Worm (Caenorhabditis elegans) whole organism, young adult: ENCODE measurements around the gene F28C6.5.

ENCODE experiments used
- B0336.3 ChIP-seq: fragments of 200-800 bp; sonication (Bioruptor generic); IDR thresholded peaks from 2 replicates; pipeline ENCODE4 v1.3.6; 2022; ENCODE audit warnings: missing genetic modification characterization, missing compliant biosample characterization
- F10E7.11 ChIP-seq: sonication (generic microtip); optimal IDR thresholded peaks from 2 replicates; lab custom pipeline; 2017; ENCODE audit warnings: mild to moderate bottlenecking, missing genetic modification characterization, moderate library complexity, missing compliant biosample characterization
- F22D6.2 ChIP-seq: sonication (generic microtip); optimal IDR thresholded peaks from 2 replicates; lab custom pipeline; 2016; ENCODE audit warnings: mild to moderate bottlenecking, missing genetic modification characterization, missing compliant biosample characterization
- F23B12.7 ChIP-seq: sonication (generic microtip); optimal IDR thresholded peaks from 2 replicates; lab custom pipeline; 2017; ENCODE audit warnings: missing genetic modification characterization, mild to moderate bottlenecking, missing compliant biosample characterization, antibody characterized with exemption, moderate library complexity; ENCODE audit not compliant: insufficient read depth
- F37B4.10 ChIP-seq: fragments of 200-800 bp; sonication (Bioruptor generic); IDR thresholded peaks from 2 replicates; pipeline ENCODE4 v1.3.6; 2022; ENCODE audit warnings: missing genetic modification characterization, missing compliant biosample characterization
- F49E8.2 ChIP-seq: sonication (generic microtip); optimal IDR thresholded peaks from 3 replicates; lab custom pipeline; 2017; ENCODE audit warnings: missing genetic modification characterization, mild to moderate bottlenecking, missing compliant biosample characterization, antibody characterized with exemption, moderate library complexity; ENCODE audit not compliant: insufficient read depth
- F55B11.4 ChIP-seq: sonication (generic microtip); optimal IDR thresholded peaks from 2 replicates; lab custom pipeline; 2016; ENCODE audit warnings: missing compliant biosample characterization, missing genetic modification characterization, borderline replicate concordance; ENCODE audit not compliant: insufficient read depth
- T26A5.8 ChIP-seq: sonication (generic microtip); optimal IDR thresholded peaks from 2 replicates; lab custom pipeline; 2016; ENCODE audit warnings: missing genetic modification characterization, missing compliant biosample characterization
- Y53F4B.3 ChIP-seq: fragments of 200-800 bp; sonication (Bioruptor generic); IDR thresholded peaks from 2 replicates; pipeline ENCODE4 v1.3.6; 2022; ENCODE audit warnings: missing genetic modification reagents, missing genetic modification characterization, missing compliant biosample characterization
- Y53G8AR.9 ChIP-seq: fragments of 200-800 bp; sonication (Bioruptor generic); conservative IDR thresholded peaks from 2 replicates; pipeline ENCODE4 v1.3.6; 2022; ENCODE audit warnings: missing genetic modification reagents, missing genetic modification characterization, missing compliant biosample characterization
- ama-1 ChIP-seq, 3 experiments: fragments of 150-350 bp in 1 of 3; sonication (generic microtip) in 2 of 3; optimal IDR thresholded peaks; 2 replicates each; lab custom pipeline; 2014 to 2018; ENCODE audit warnings: missing biosample characterization in 2 of 3, missing genetic modification characterization in 2 of 3, missing genetic modification reagents in 2 of 3
- attf-5 ChIP-seq: fragments of 200-800 bp; sonication (Bioruptor generic); optimal IDR thresholded peaks from 2 replicates; lab custom pipeline; 2018; ENCODE audit warnings: mild to moderate bottlenecking, missing genetic modification characterization, missing compliant biosample characterization
- attf-6 ChIP-seq: fragments of 200-800 bp; sonication (Bioruptor generic); IDR thresholded peaks from 2 replicates; pipeline ENCODE4 v1.3.6; 2022; ENCODE audit warnings: missing genetic modification reagents, missing genetic modification characterization, missing compliant biosample characterization
- bed-2 ChIP-seq: fragments of 200-800 bp; sonication (Bioruptor generic); IDR thresholded peaks from 2 replicates; pipeline ENCODE4 v1.3.6; 2022; ENCODE audit warnings: missing genetic modification reagents, missing genetic modification characterization, missing compliant biosample characterization
- cebp-1 ChIP-seq, 2 experiments: fragments of 200-800 bp in 1 of 2; sonication (Bioruptor generic) in 1 of 2; sonication (generic microtip) in 1 of 2; IDR thresholded peaks in 1 of 2; optimal IDR thresholded peaks in 1 of 2; 2 replicates each; pipeline versions ENCODE4 v1.3.6 to Lab custom; 2017 to 2022; ENCODE audit warnings: missing compliant biosample characterization in 2 of 2, missing genetic modification characterization in 2 of 2, mild to moderate bottlenecking in 1 of 2, missing genetic modification reagents in 1 of 2, moderate library complexity in 1 of 2
- cebp-2 ChIP-seq: fragments of 200-800 bp; sonication (Bioruptor generic); IDR thresholded peaks from 2 replicates; pipeline ENCODE4 v1.3.6; 2022; ENCODE audit warnings: missing genetic modification characterization, missing compliant biosample characterization
- ceh-100 ChIP-seq: fragments of 200-800 bp; sonication (Bioruptor generic); IDR thresholded peaks from 2 replicates; pipeline ENCODE4 v1.3.6; 2022; ENCODE audit warnings: missing genetic modification reagents, missing genetic modification characterization, missing compliant biosample characterization
- ceh-40 ChIP-seq: fragments of 200-800 bp; sonication (Bioruptor generic); IDR thresholded peaks from 2 replicates; pipeline ENCODE4 v1.3.6; 2022; ENCODE audit warnings: missing genetic modification characterization, missing compliant biosample characterization
- efl-1 ChIP-seq: fragments of 150-350 bp; optimal IDR thresholded peaks from 2 replicates; lab custom pipeline; 2014; ENCODE audit warnings: missing biosample characterization, missing genetic modification reagents, missing genetic modification characterization
- egl-18 ChIP-seq: fragments of 200-800 bp; sonication (Bioruptor generic); IDR thresholded peaks from 2 replicates; pipeline ENCODE4 v1.3.6; 2022; ENCODE audit warnings: missing genetic modification reagents, missing genetic modification characterization, missing compliant biosample characterization
- ekl-4 ChIP-seq: fragments of 200-800 bp; sonication (Bioruptor generic); IDR thresholded peaks from 2 replicates; pipeline ENCODE4 v1.3.6; 2022; ENCODE audit warnings: missing genetic modification reagents, missing genetic modification characterization, missing compliant biosample characterization
- hlh-26 ChIP-seq: fragments of 200-800 bp; sonication (Bioruptor generic); conservative IDR thresholded peaks from 2 replicates; pipeline ENCODE4 v1.3.6; 2022; ENCODE audit warnings: missing genetic modification reagents, missing genetic modification characterization, missing compliant biosample characterization
- hrde-1 ChIP-seq: sonication (generic microtip); optimal IDR thresholded peaks from 2 replicates; lab custom pipeline; 2016; ENCODE audit warnings: missing genetic modification characterization, mild to moderate bottlenecking, missing compliant biosample characterization, moderate library complexity, missing genotype, missing genetic modification reagents, borderline replicate concordance
- hsf-1 ChIP-seq: fragments of 200-800 bp; sonication (Bioruptor generic); IDR thresholded peaks from 2 replicates; pipeline ENCODE4 v1.3.6; 2022; ENCODE audit warnings: missing genetic modification reagents, missing genetic modification characterization, missing compliant biosample characterization
- lin-26 ChIP-seq: fragments of 200-800 bp; sonication (Bioruptor generic); IDR thresholded peaks from 2 replicates; pipeline ENCODE4 v1.3.6; 2022; ENCODE audit warnings: missing genetic modification reagents, missing genetic modification characterization, missing compliant biosample characterization
- lin-54 ChIP-seq: fragments of 200-800 bp; sonication (Bioruptor generic); optimal IDR thresholded peaks from 2 replicates; lab custom pipeline; 2018; ENCODE audit warnings: mild to moderate bottlenecking, missing genetic modification characterization, missing compliant biosample characterization
- lsl-1 ChIP-seq: fragments of 200-800 bp; sonication (Bioruptor generic); optimal IDR thresholded peaks from 2 replicates; lab custom pipeline; 2018; ENCODE audit warnings: mild to moderate bottlenecking, missing genetic modification characterization, moderate library complexity, missing compliant biosample characterization
- madf-10 ChIP-seq: sonication (generic microtip); optimal IDR thresholded peaks from 2 replicates; lab custom pipeline; 2016; ENCODE audit warnings: mild to moderate bottlenecking, missing genetic modification characterization, missing compliant biosample characterization
- madf-3 ChIP-seq: fragments of 200-800 bp; sonication (Bioruptor generic); IDR thresholded peaks from 2 replicates; pipeline ENCODE4 v1.3.6; 2022; ENCODE audit warnings: missing genetic modification reagents, missing genetic modification characterization, missing compliant biosample characterization
- madf-6 ChIP-seq: fragments of 200-800 bp; sonication (Bioruptor generic); IDR thresholded peaks from 2 replicates; pipeline ENCODE4 v1.3.6; 2022; ENCODE audit warnings: missing genetic modification reagents, missing genetic modification characterization, missing compliant biosample characterization
- madf-8 ChIP-seq: fragments of 200-800 bp; sonication (Bioruptor generic); conservative IDR thresholded peaks from 2 replicates; pipeline ENCODE4 v1.3.6; 2022; ENCODE audit warnings: missing genetic modification reagents, missing genetic modification characterization, missing compliant biosample characterization
- mcd-1 ChIP-seq: fragments of 200-800 bp; sonication (Bioruptor generic); IDR thresholded peaks from 2 replicates; pipeline ENCODE4 v1.3.6; 2022; ENCODE audit warnings: missing genetic modification reagents, missing genetic modification characterization, missing compliant biosample characterization
- nhr-27 ChIP-seq: fragments of 200-800 bp; sonication (Bioruptor generic); optimal IDR thresholded peaks from 2 replicates; lab custom pipeline; 2018; ENCODE audit warnings: mild to moderate bottlenecking, missing genetic modification characterization, moderate library complexity, missing compliant biosample characterization
- pbrm-1 ChIP-seq: fragments of 200-800 bp; sonication (Bioruptor generic); IDR thresholded peaks from 2 replicates; pipeline ENCODE4 v1.3.6; 2022; ENCODE audit warnings: missing genetic modification reagents, missing genetic modification characterization, missing compliant biosample characterization
- repo-1 ChIP-seq: sonication (generic microtip); optimal IDR thresholded peaks from 2 replicates; lab custom pipeline; 2017; ENCODE audit warnings: mild to moderate bottlenecking, missing genetic modification characterization, missing compliant biosample characterization
- rpc-1 ChIP-seq, 2 experiments: fragments of 150-350 bp in 1 of 2; sonication (generic microtip) in 1 of 2; optimal IDR thresholded peaks; 2 replicates each; lab custom pipeline; 2014 to 2018; ENCODE audit warnings: missing biosample characterization in 1 of 2, missing genetic modification characterization in 1 of 2, missing genetic modification reagents in 1 of 2, missing genotype in 1 of 2
- snpc-1.3 ChIP-seq: sonication (generic microtip); optimal IDR thresholded peaks from 2 replicates; lab custom pipeline; 2017; ENCODE audit warnings: missing genetic modification characterization, mild to moderate bottlenecking, missing compliant biosample characterization, antibody characterized with exemption, moderate library complexity, missing genotype, missing genetic modification reagents; ENCODE audit not compliant: insufficient read depth
- tbp1 ChIP-seq: fragments of 200-800 bp; sonication (Bioruptor generic); optimal IDR thresholded peaks from 2 replicates; lab custom pipeline; 2018; ENCODE audit warnings: mild to moderate bottlenecking, missing genetic modification characterization, missing compliant biosample characterization
- unc-130 ChIP-seq: sonication (generic microtip); optimal IDR thresholded peaks from 2 replicates; lab custom pipeline; 2016; ENCODE audit warnings: missing genetic modification reagents, missing genetic modification characterization, missing compliant biosample characterization
- xnd-1 ChIP-seq: sonication (generic microtip); optimal IDR thresholded peaks from 2 replicates; lab custom pipeline; 2016; ENCODE audit warnings: missing genotype, missing genetic modification reagents, missing genetic modification characterization, missing compliant biosample characterization
- ztf-25 ChIP-seq: fragments of 200-800 bp; sonication (Bioruptor generic); IDR thresholded peaks from 2 replicates; pipeline ENCODE4 v1.3.6; 2022; ENCODE audit warnings: missing genetic modification reagents, missing genetic modification characterization, missing compliant biosample characterization
- ztf-26 ChIP-seq: sonication (generic microtip); optimal IDR thresholded peaks from 2 replicates; lab custom pipeline; 2017; ENCODE audit warnings: missing genetic modification characterization, missing compliant biosample characterization
- ztf-6 ChIP-seq: fragments of 200-800 bp; sonication (Bioruptor generic); IDR thresholded peaks from 2 replicates; pipeline ENCODE4 v1.3.6; 2022; ENCODE audit warnings: missing genetic modification reagents, missing genetic modification characterization, missing compliant biosample characterization

Gene F28C6.5

DNA sequence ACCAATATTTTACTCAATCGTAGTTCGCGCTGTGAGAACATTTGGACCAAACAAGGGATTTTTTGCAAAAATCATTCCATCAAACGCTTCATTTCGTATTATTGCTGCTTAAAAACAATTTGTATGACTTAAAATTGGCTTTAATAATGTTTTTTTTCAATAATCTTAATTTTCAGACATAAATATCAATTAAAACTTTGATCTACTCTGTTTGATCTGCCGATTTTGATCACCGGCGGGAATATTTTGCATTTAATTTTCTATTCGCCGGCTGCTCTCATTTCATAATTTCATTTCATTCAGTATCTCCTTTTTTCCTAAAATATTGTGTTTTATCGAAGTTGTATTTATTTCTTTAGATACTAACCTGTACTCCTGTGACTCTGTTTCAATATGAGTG lies 24.1 kb upstream of the F28C6.5 start, which contains the start of gene puf-5 (continued):
- TF ChIP-seq rpc-1 (optimal IDR thresholded peaks at IDR 0.05; lab: Kevin White, UChicago) (no peak), rpc-1 (tag; optimal IDR thresholded peaks at IDR 0.05; lab: Kevin White, UChicago) (no peak), ztf-6 (no peak), ama-1 (optimal IDR thresholded peaks at IDR 0.05; lab: Kevin White, UChicago) (no peak), ama-1 (GFP tag; optimal IDR thresholded peaks at IDR 0.05; lab: Kevin White, UChicago) (no peak), F55B11.4 (tag; lab: Kevin White, UChicago) (no peak), F37B4.10 (GFP tag; lab: Robert Waterston, UW) (no peak), F23B12.7 (tag; lab: Kevin White, UChicago) (no peak), hlh-26 (GFP tag; lab: Robert Waterston, UW) (no peak), attf-5 (GFP tag; lab: Kevin White, UChicago) (no peak), bed-2 (GFP tag; lab: Robert Waterston, UW) (no peak), nhr-27 (tag; lab: Kevin White, UChicago) (no peak), madf-10 (tag; lab: Kevin White, UChicago) (no peak), Y53F4B.3 (no peak), madf-8 (peak; percentile 88), F10E7.11 (tag; lab: Kevin White, UChicago) (no peak), madf-3 (GFP tag; lab: Robert Waterston, UW) (no peak), unc-130 (peak; percentile 29), snpc-1.3 (peak; percentile 17), egl-18 (GFP tag; lab: Robert Waterston, UW) (no peak)

DNA sequence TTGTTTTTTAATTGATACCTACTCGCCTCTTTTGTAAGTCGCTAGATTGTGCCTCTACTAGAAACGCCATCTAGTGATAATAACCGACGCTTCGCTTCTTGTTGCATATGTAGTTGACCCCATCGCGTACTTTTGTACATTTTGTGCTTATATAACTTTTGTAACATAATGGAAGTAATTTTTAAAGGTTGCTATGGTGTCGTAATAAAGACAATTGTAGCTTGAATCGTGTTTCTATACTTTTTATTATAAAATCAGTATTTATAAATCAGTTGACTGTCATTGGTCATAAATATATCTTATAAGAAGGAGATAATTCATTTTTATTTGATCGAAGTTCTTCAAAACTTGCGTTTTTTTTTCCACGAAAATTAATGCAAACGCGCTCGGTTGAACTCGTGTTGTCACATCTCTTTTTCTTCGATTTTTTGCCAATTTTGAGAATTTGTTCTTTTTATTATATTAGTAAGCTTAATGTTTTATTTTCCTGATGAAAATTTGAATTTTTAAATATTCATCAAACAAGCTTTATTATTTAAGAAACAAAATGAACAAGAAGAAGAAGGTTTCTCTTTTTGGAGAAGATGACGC lies 21.7 kb upstream of the F28C6.5 start, which contains the start of gene F54C9.9:
Gene F54C9.9 (plus strand): TSS at position 541 of the 591 bp plus-strand sequence.
- TF ChIP-seq repo-1 (peak; percentile 17), F10E7.11 (tag; lab: Kevin White, UChicago) (no peak), mcd-1 (GFP tag; lab: Robert Waterston, UW) (peak; percentile 52), Y53G8AR.9 (GFP tag; lab: Robert Waterston, UW) (peak; percentile 71), ekl-4 (no peak), rpc-1 (optimal IDR thresholded peaks at IDR 0.05; lab: Kevin White, UChicago) (no peak), rpc-1 (tag; optimal IDR thresholded peaks at IDR 0.05; lab: Kevin White, UChicago) (peak; percentile 0), lin-54 (peak; percentile 19), unc-130 (peak; percentile 49), F49E8.2 (tag; lab: Kevin White, UChicago) (peak; percentile 79), attf-5 (GFP tag; lab: Kevin White, UChicago) (no peak), efl-1 (GFP tag; lab: Kevin White, UChicago) (peak; percentile 19), attf-6 (peak; percentile 75), F23B12.7 (tag; lab: Kevin White, UChicago) (peak; percentile 6), B0336.3 (GFP tag; lab: Robert Waterston, UW) (peak; percentile 73; the same call in 1 of the 2 replicates), ztf-25 (GFP tag; lab: Robert Waterston, UW) (no peak), ceh-100 (GFP tag; lab: Robert Waterston, UW) (peak; percentile 50; the same call in 1 of the 2 replicates), cebp-1 (GFP tag; IDR thresholded peaks at IDR 0.05; lab: Robert Waterston, UW) (no peak), cebp-1 (tag; optimal IDR thresholded peaks at IDR 0.05; lab: Kevin White, UChicago) (peak; percentile 39), tbp1 (GFP tag; lab: Kevin White, UChicago) (peak; percentile 11), pbrm-1 (0 out of 2 replicates have a peak, but pooled peaks have one; percentile 31), madf-3 (GFP tag; lab: Robert Waterston, UW) (peak; percentile 74; the same call in 1 of the 2 replicates), lin-26 (peak; percentile 73), cebp-2 (GFP tag; lab: Robert Waterston, UW) (no peak), madf-8 (peak; percentile 47), T26A5.8 (tag; lab: Kevin White, UChicago) (no peak), ama-1 (optimal IDR thresholded peaks at IDR 0.05; lab: Kevin White, UChicago) (no peak), ama-1 (GFP tag; optimal IDR thresholded peaks at IDR 0.05; lab: Kevin White, UChicago) (peak in 1 of 2 experiments; percentile 77), ztf-26 (tag; lab: Kevin White, UChicago) (no peak), madf-6 (peak; percentile 71), xnd-1 (tag; lab: Kevin White, UChicago) (peak; percentile 33), lsl-1 (GFP tag; lab: Kevin White, UChicago) (peak; percentile 50), hrde-1 (tag; lab: Kevin White, UChicago) (peak; percentile 46), ceh-40 (0 out of 2 replicates have a peak, but pooled peaks have one; percentile 2), F22D6.2 (no peak), hsf-1 (0 out of 2 replicates have a peak, but pooled peaks have one; percentile 65)
